Worm (Caenorhabditis elegans) whole organism, late embryonic: ENCODE data around the gene basl-1.

Source experiments
- C08G9.2 ChIP-seq: sonication (generic microtip); optimal IDR thresholded peaks from 2 replicates; lab custom pipeline; 2016; ENCODE audit warnings: mild to moderate bottlenecking, missing genetic modification characterization, moderate library complexity, missing compliant biosample characterization
- C38D4.7 ChIP-seq: fragments of 200-800 bp; sonication (Bioruptor generic); optimal IDR thresholded peaks from 2 replicates; lab custom pipeline; 2018; ENCODE audit warnings: mild to moderate bottlenecking, missing genetic modification characterization, moderate library complexity, missing compliant biosample characterization
- F13H6.1 ChIP-seq: sonication (generic microtip); optimal IDR thresholded peaks from 2 replicates; lab custom pipeline; 2016; ENCODE audit warnings: missing genetic modification characterization, missing compliant biosample characterization
- K09A11.1 ChIP-seq: sonication (generic microtip); optimal IDR thresholded peaks from 2 replicates; lab custom pipeline; 2017; ENCODE audit warnings: antibody characterized with exemption, mild to moderate bottlenecking, missing genetic modification characterization, missing compliant biosample characterization; ENCODE audit not compliant: insufficient read depth
- ceh-14 ChIP-seq: sonication (generic microtip); optimal IDR thresholded peaks from 2 replicates; lab custom pipeline; 2016; ENCODE audit warnings: missing genotype, missing genetic modification characterization, missing compliant biosample characterization
- ceh-18 ChIP-seq: sonication (generic microtip); optimal IDR thresholded peaks from 2 replicates; lab custom pipeline; 2016; ENCODE audit warnings: missing genetic modification characterization, missing compliant biosample characterization
- ceh-19 ChIP-seq: fragments of 200-800 bp; sonication (Bioruptor generic); optimal IDR thresholded peaks from 2 replicates; lab custom pipeline; 2018; ENCODE audit warnings: mild to moderate bottlenecking, missing genetic modification characterization, missing compliant biosample characterization
- ceh-2 ChIP-seq: sonication (generic microtip); optimal IDR thresholded peaks from 2 replicates; lab custom pipeline; 2016; ENCODE audit warnings: missing genotype, missing genetic modification characterization, missing compliant biosample characterization
- ceh-24 ChIP-seq: sonication (generic microtip); optimal IDR thresholded peaks from 2 replicates; lab custom pipeline; 2016; ENCODE audit warnings: mild to moderate bottlenecking, missing genetic modification characterization, missing compliant biosample characterization
- ceh-31 ChIP-seq: sonication (generic microtip); optimal IDR thresholded peaks from 2 replicates; lab custom pipeline; 2016; ENCODE audit warnings: missing genetic modification characterization, missing compliant biosample characterization
- ceh-34 ChIP-seq: sonication (generic microtip); optimal IDR thresholded peaks from 2 replicates; lab custom pipeline; 2016; ENCODE audit warnings: mild to moderate bottlenecking, missing genetic modification characterization, missing compliant biosample characterization
- ceh-48 ChIP-seq: sonication (generic microtip); optimal IDR thresholded peaks from 2 replicates; lab custom pipeline; 2016; ENCODE audit warnings: missing genetic modification characterization, inconsistent platforms, missing compliant biosample characterization
- ceh-9 ChIP-seq: sonication (generic microtip); optimal IDR thresholded peaks from 2 replicates; lab custom pipeline; 2016; ENCODE audit warnings: mild to moderate bottlenecking, missing genetic modification characterization, inconsistent platforms, missing compliant biosample characterization
- dmd-4 ChIP-seq: sonication (generic microtip); optimal IDR thresholded peaks from 2 replicates; lab custom pipeline; 2016; ENCODE audit warnings: borderline replicate concordance, missing genetic modification characterization, missing compliant biosample characterization
- elt-2 ChIP-seq: sonication (generic microtip); optimal IDR thresholded peaks from 2 replicates; lab custom pipeline; 2016; ENCODE audit warnings: missing genetic modification reagents, missing genetic modification characterization, missing compliant biosample characterization
- elt-4 ChIP-seq: sonication (generic microtip); optimal IDR thresholded peaks from 2 replicates; lab custom pipeline; 2016; ENCODE audit warnings: missing genetic modification characterization, missing compliant biosample characterization
- ets-4 ChIP-seq: sonication (generic microtip); optimal IDR thresholded peaks from 2 replicates; lab custom pipeline; 2016; ENCODE audit warnings: missing genetic modification characterization, missing compliant biosample characterization
- eyg-1 ChIP-seq: sonication (generic microtip); optimal IDR thresholded peaks from 2 replicates; lab custom pipeline; 2016; ENCODE audit warnings: missing genotype, missing genetic modification characterization, missing compliant biosample characterization
- fax-1 ChIP-seq: sonication (generic microtip); optimal IDR thresholded peaks from 2 replicates; lab custom pipeline; 2016; ENCODE audit warnings: missing genotype, missing genetic modification characterization, missing compliant biosample characterization
- fkh-10 ChIP-seq: fragments of 150-350 bp; optimal IDR thresholded peaks from 2 replicates; lab custom pipeline; 2014; ENCODE audit warnings: missing biosample characterization, missing genetic modification reagents, missing genetic modification characterization
- fkh-6 ChIP-seq: sonication (generic microtip); optimal IDR thresholded peaks from 2 replicates; lab custom pipeline; 2016; ENCODE audit warnings: missing genetic modification characterization, missing compliant biosample characterization
- gmeb-2 ChIP-seq: sonication (generic microtip); optimal IDR thresholded peaks from 2 replicates; lab custom pipeline; 2016; ENCODE audit warnings: missing genetic modification characterization, inconsistent platforms, missing compliant biosample characterization
- hlh-30 ChIP-seq: sonication (generic microtip); optimal IDR thresholded peaks from 2 replicates; lab custom pipeline; 2017; ENCODE audit warnings: antibody characterized with exemption, missing genetic modification characterization, missing compliant biosample characterization; ENCODE audit not compliant: insufficient read depth
- hlh-6 ChIP-seq: sonication (generic microtip); optimal IDR thresholded peaks from 2 replicates; lab custom pipeline; 2016; ENCODE audit warnings: missing genotype, missing genetic modification characterization, missing compliant biosample characterization
- hlh-8 ChIP-seq: sonication (generic microtip); optimal IDR thresholded peaks from 2 replicates; lab custom pipeline; 2016; ENCODE audit warnings: missing genotype, missing genetic modification characterization, missing compliant biosample characterization
- lim-6 ChIP-seq: sonication (generic microtip); optimal IDR thresholded peaks from 2 replicates; lab custom pipeline; 2016; ENCODE audit warnings: missing genetic modification characterization, missing compliant biosample characterization
- mec-3 ChIP-seq: sonication (generic microtip); optimal IDR thresholded peaks from 2 replicates; lab custom pipeline; 2016; ENCODE audit warnings: borderline replicate concordance, missing genetic modification characterization, missing compliant biosample characterization
- nfya-1 ChIP-seq: sonication (generic microtip); optimal IDR thresholded peaks from 2 replicates; lab custom pipeline; 2017; ENCODE audit warnings: missing genetic modification characterization, mild to moderate bottlenecking, missing compliant biosample characterization, antibody characterized with exemption, moderate library complexity
- npax-4 ChIP-seq: sonication (generic microtip); optimal IDR thresholded peaks from 2 replicates; lab custom pipeline; 2016; ENCODE audit warnings: missing genetic modification characterization, missing compliant biosample characterization
- pag-3 ChIP-seq: sonication (generic microtip); optimal IDR thresholded peaks from 2 replicates; lab custom pipeline; 2016; ENCODE audit warnings: missing compliant biosample characterization, missing genetic modification characterization, borderline replicate concordance
- pax-1 ChIP-seq: fragments of 150-350 bp; optimal IDR thresholded peaks from 2 replicates; lab custom pipeline; 2014; ENCODE audit warnings: missing biosample characterization, missing genetic modification characterization
- pha-2 ChIP-seq: sonication (generic microtip); optimal IDR thresholded peaks from 2 replicates; lab custom pipeline; 2017; ENCODE audit warnings: mild to moderate bottlenecking, missing genetic modification characterization, missing compliant biosample characterization
- pqm-1 ChIP-seq: sonication (generic microtip); optimal IDR thresholded peaks from 2 replicates; lab custom pipeline; 2016; ENCODE audit warnings: missing genetic modification characterization, missing compliant biosample characterization
- pros-1 ChIP-seq: fragments of 150-350 bp; optimal IDR thresholded peaks from 2 replicates; lab custom pipeline; 2014; ENCODE audit warnings: missing biosample characterization, missing genetic modification reagents, missing genetic modification characterization
- ref-2 ChIP-seq: sonication (generic microtip); optimal IDR thresholded peaks from 2 replicates; lab custom pipeline; 2016; ENCODE audit warnings: missing genetic modification characterization, missing compliant biosample characterization
- rnt-1 ChIP-seq: sonication (generic microtip); optimal IDR thresholded peaks from 2 replicates; lab custom pipeline; 2016; ENCODE audit warnings: missing genetic modification characterization, missing compliant biosample characterization
- sdc-2 ChIP-seq: sonication (generic microtip); optimal IDR thresholded peaks from 2 replicates; lab custom pipeline; 2016; ENCODE audit warnings: missing genotype, missing genetic modification characterization, missing compliant biosample characterization
- syd-9 ChIP-seq: sonication (generic microtip); optimal IDR thresholded peaks from 2 replicates; lab custom pipeline; 2016; ENCODE audit warnings: mild to moderate bottlenecking, missing genetic modification characterization, moderate library complexity, missing compliant biosample characterization
- tbx-2 ChIP-seq: sonication (generic microtip); optimal IDR thresholded peaks from 2 replicates; lab custom pipeline; 2016; ENCODE audit warnings: missing genetic modification characterization, missing compliant biosample characterization
- tbx-7 ChIP-seq: sonication (generic microtip); optimal IDR thresholded peaks from 2 replicates; lab custom pipeline; 2016; ENCODE audit warnings: missing genotype, missing genetic modification characterization, missing compliant biosample characterization
- unc-42 ChIP-seq: sonication (generic microtip); optimal IDR thresholded peaks from 2 replicates; lab custom pipeline; 2016; ENCODE audit warnings: missing genotype, missing genetic modification characterization, missing compliant biosample characterization
- zip-5 ChIP-seq: sonication (generic microtip); optimal IDR thresholded peaks from 2 replicates; lab custom pipeline; 2016; ENCODE audit warnings: missing genetic modification characterization, missing compliant biosample characterization
- ztf-16 ChIP-seq: sonication (generic microtip); optimal IDR thresholded peaks from 2 replicates; lab custom pipeline; 2017; ENCODE audit warnings: missing genetic modification characterization, missing compliant biosample characterization

Gene basl-1

ce11 chrIII:5603439-5603986 lies 11.2 kb upstream of the basl-1 start, which contains the start of gene madf-11:
Gene madf-11 (minus strand): TSS chrIII:5603489.
- TF ChIP-seq ceh-34 (tag; lab: Kevin White, UChicago), result peak; percentile 26
- TF ChIP-seq fkh-6 (tag; lab: Kevin White, UChicago), result peak; percentile 21
- TF ChIP-seq mec-3 (tag; lab: Kevin White, UChicago), result peak; percentile 82
- TF ChIP-seq zip-5 (tag; lab: Kevin White, UChicago), result peak; percentile 27
- TF ChIP-seq F13H6.1 (tag; lab: Kevin White, UChicago), result peak; percentile 18
- peak; percentile 98 for TF ChIP-seq ets-4
- TF ChIP-seq pax-1 (tag; lab: Kevin White, UChicago), result peak; percentile 3
- peak; percentile 82 for TF ChIP-seq ceh-2 (tag; lab: Kevin White, UChicago)
- peak; percentile 70 for TF ChIP-seq tbx-7 (tag; lab: Kevin White, UChicago)
- peak; percentile 65 for TF ChIP-seq ref-2
- TF ChIP-seq rnt-1 (tag; lab: Kevin White, UChicago), result peak; percentile 74
- peak; percentile 36 for TF ChIP-seq elt-2 (tag; lab: Kevin White, UChicago)
- TF ChIP-seq ceh-18 (tag; lab: Kevin White, UChicago), result peak; percentile 26
- no peak for TF ChIP-seq pros-1
- TF ChIP-seq C08G9.2 (tag; lab: Kevin White, UChicago), result peak; percentile 88
- TF ChIP-seq sdc-2 (tag; lab: Kevin White, UChicago), result peak; percentile 17
- TF ChIP-seq pha-2 (tag; lab: Kevin White, UChicago), result peak; percentile 21
- TF ChIP-seq ceh-48 (tag; lab: Kevin White, UChicago), result peak; percentile 64
- TF ChIP-seq fax-1, result peak; percentile 37
- peak; percentile 67 for TF ChIP-seq unc-42 (tag; lab: Kevin White, UChicago)
- peak; percentile 46 for TF ChIP-seq nfya-1 (tag; lab: Kevin White, UChicago)
- TF ChIP-seq K09A11.1 (tag; lab: Kevin White, UChicago), result no peak
- peak; percentile 49 for TF ChIP-seq dmd-4
- peak; percentile 84 for TF ChIP-seq tbx-2 (tag; lab: Kevin White, UChicago)
- peak; percentile 49 for TF ChIP-seq hlh-6 (tag; lab: Kevin White, UChicago)
- no peak for TF ChIP-seq eyg-1
- TF ChIP-seq ceh-14 (tag; lab: Kevin White, UChicago), result peak; percentile 46
- TF ChIP-seq fkh-10, result no peak
- TF ChIP-seq ceh-19 (GFP tag; lab: Kevin White, UChicago), result peak; percentile 29
- TF ChIP-seq ceh-9 (tag; lab: Kevin White, UChicago), result no peak
- no peak for TF ChIP-seq ceh-24 (tag; lab: Kevin White, UChicago)
- no peak for TF ChIP-seq lim-6 (tag; lab: Kevin White, UChicago)
- peak; percentile 94 for TF ChIP-seq ceh-31 (tag; lab: Kevin White, UChicago)
- TF ChIP-seq gmeb-2 (tag; lab: Kevin White, UChicago), result no peak
- no peak for TF ChIP-seq C38D4.7 (GFP tag; lab: Kevin White, UChicago)
- peak; percentile 67 for TF ChIP-seq hlh-8 (tag; lab: Kevin White, UChicago)
- TF ChIP-seq hlh-30 (tag; lab: Kevin White, UChicago), result no peak
- TF ChIP-seq syd-9 (tag; lab: Kevin White, UChicago), result peak; percentile 34
- TF ChIP-seq pqm-1 (tag; lab: Kevin White, UChicago), result no peak

ce11 chrIII:5604080-5604479 lies 10.7 kb upstream of the basl-1 start, which contains the start of gene xnd-1:
Gene xnd-1 (plus strand): TSS chrIII:5604460.
- no peak for TF ChIP-seq ztf-16 (tag; lab: Kevin White, UChicago)
- no peak for TF ChIP-seq ceh-34 (tag; lab: Kevin White, UChicago)
- TF ChIP-seq hlh-30 (tag; lab: Kevin White, UChicago), result no peak
- TF ChIP-seq lim-6 (tag; lab: Kevin White, UChicago), result no peak
- no peak for TF ChIP-seq elt-4
- no peak for TF ChIP-seq C08G9.2 (tag; lab: Kevin White, UChicago)
- TF ChIP-seq pag-3 (tag; lab: Kevin White, UChicago), result no peak
- TF ChIP-seq ceh-24 (tag; lab: Kevin White, UChicago), result no peak
- TF ChIP-seq zip-5 (tag; lab: Kevin White, UChicago), result no peak
- no peak for TF ChIP-seq npax-4 (tag; lab: Kevin White, UChicago)
